Fruit fly (Drosophila melanogaster): ENCODE measurements around the gene CG14692.
A peak's percentile ranks its signal among the peaks of the same experiment; 100 is the strongest.

The CG14692 gene

dm6 chr3R:10826796-10827524 lies 23.2 kb upstream of the CG14692 start, which contains the start of gene Cad86C (continued):
- TF ChIP-seq CG15336 (GFP tag; IDR thresholded peaks at IDR 0.05) (peak; percentile 26; the same call in 1 of the 2 replicates), eg (GFP tag; IDR thresholded peaks at IDR 0.05) (peak; percentile 35; the same call in 2 of the 3 replicates), CG6792 (GFP tag; optimal IDR thresholded peaks at IDR 0.05) (no peak), CG10631 (GFP tag; optimal IDR thresholded peaks at IDR 0.05) (no peak), Smox (GFP tag; optimal IDR thresholded peaks at IDR 0.05) (no peak), CG8119 (GFP tag; IDR thresholded peaks at IDR 0.05) (peak; percentile 65; the same call in 2 of the 3 replicates), CG3032 (tag; optimal IDR thresholded peaks at IDR 0.05) (no peak), fd85E (GFP tag; optimal IDR thresholded peaks at IDR 0.05) (peak; percentile 64), CG1621 (tag; optimal IDR thresholded peaks at IDR 0.05) (peak; percentile 63), dac (GFP tag; optimal IDR thresholded peaks at IDR 0.05) (no peak), Hr4 (GFP tag; optimal IDR thresholded peaks at IDR 0.05) (no peak), CG34406 (GFP tag; optimal IDR thresholded peaks at IDR 0.05) (no peak), Eip93F (GFP tag; optimal IDR thresholded peaks at IDR 0.05) (no peak)

dm6 chr3R:10815032-10815431 lies 11.3 kb upstream of the CG14692 start, which contains the start of the genes CG14693 and TTLL15:
CG14693 (minus strand) TSS chr3R:10815047.
TTLL15 (plus strand) TSS chr3R:10815288.
- TF ChIP-seq Eip93F (GFP tag; optimal IDR thresholded peaks at IDR 0.05), result no peak
- TF ChIP-seq svp (GFP tag), result no peak
- TF ChIP-seq Sox14 (GFP tag; optimal IDR thresholded peaks at IDR 0.05), result no peak
- TF ChIP-seq CG6808 (GFP tag; optimal IDR thresholded peaks at IDR 0.05), result no peak
- TF ChIP-seq CG6276 (GFP tag; optimal IDR thresholded peaks at IDR 0.05), result no peak
- TF ChIP-seq Blimp-1 (GFP tag; optimal IDR thresholded peaks at IDR 0.05), result no peak
- no peak for TF ChIP-seq Met (GFP tag; optimal IDR thresholded peaks at IDR 0.05)
- no peak for TF ChIP-seq lz (GFP tag; optimal IDR thresholded peaks at IDR 0.05)
- no peak for TF ChIP-seq pdm3 (GFP tag; optimal IDR thresholded peaks at IDR 0.05)
- TF ChIP-seq CG11902 (GFP tag; optimal IDR thresholded peaks at IDR 0.05), result no peak

- TF ChIP-seq Sox14 (GFP tag; optimal IDR thresholded peaks at IDR 0.05) (no peak), Smox (GFP tag; optimal IDR thresholded peaks at IDR 0.05) (no peak), eg (GFP tag; IDR thresholded peaks at IDR 0.05) (no peak), CG15336 (GFP tag; IDR thresholded peaks at IDR 0.05) (no peak), Ets21C (GFP tag; optimal IDR thresholded peaks at IDR 0.05) (no peak), CG16779 (tag; optimal IDR thresholded peaks at IDR 0.05) (no peak), CG6163 (GFP tag; IDR thresholded peaks at IDR 0.05) (no peak), CG9139 (GFP tag; optimal IDR thresholded peaks at IDR 0.05) (no peak), CG8319 (GFP tag; optimal IDR thresholded peaks at IDR 0.05) (no peak), fd59A (GFP tag; optimal IDR thresholded peaks at IDR 0.05) (no peak), CG1621 (tag; optimal IDR thresholded peaks at IDR 0.05) (no peak), svp (GFP tag) (no peak), CG6854 (GFP tag; optimal IDR thresholded peaks at IDR 0.05) (no peak), pdm3 (GFP tag; optimal IDR thresholded peaks at IDR 0.05) (no peak), achi (GFP tag; optimal IDR thresholded peaks at IDR 0.05) (no peak), CG11294 (GFP tag; IDR thresholded peaks at IDR 0.05) (no peak), Lpt (GFP tag; optimal IDR thresholded peaks at IDR 0.05) (no peak), CG6808 (GFP tag; optimal IDR thresholded peaks at IDR 0.05) (no peak), Sox15 (GFP tag; optimal IDR thresholded peaks at IDR 0.05) (no peak)
Observed at dm6 chr3R:10792604-10793003, 11.2 kb downstream of the CG14692 start, which contains the start of gene CG14687. CG14687 (plus strand) TSS chr3R:10792904.

- no peak for TF ChIP-seq fd59A (GFP tag; optimal IDR thresholded peaks at IDR 0.05)
- no peak for TF ChIP-seq vri (GFP tag; optimal IDR thresholded peaks at IDR 0.05)
- no peak for TF ChIP-seq CG34406 (GFP tag; optimal IDR thresholded peaks at IDR 0.05)
- no peak for TF ChIP-seq CG1621 (tag; optimal IDR thresholded peaks at IDR 0.05)
- TF ChIP-seq CG6163 (GFP tag; IDR thresholded peaks at IDR 0.05), result no peak
- peak; percentile 53 for TF ChIP-seq Hr39 (GFP tag; optimal IDR thresholded peaks at IDR 0.05)
- TF ChIP-seq pdm3 (GFP tag; optimal IDR thresholded peaks at IDR 0.05), result peak; percentile 20
- TF ChIP-seq acj6 (GFP tag; optimal IDR thresholded peaks at IDR 0.05), result no peak
- no peak for TF ChIP-seq CG4318 (GFP tag; optimal IDR thresholded peaks at IDR 0.05)
- TF ChIP-seq lz (GFP tag; optimal IDR thresholded peaks at IDR 0.05), result peak; percentile 53
- TF ChIP-seq CG10631 (GFP tag; optimal IDR thresholded peaks at IDR 0.05), result peak; percentile 50
- TF ChIP-seq topi (GFP tag; optimal IDR thresholded peaks at IDR 0.05), result peak; percentile 49
- TF ChIP-seq fd85E (GFP tag; optimal IDR thresholded peaks at IDR 0.05), result no peak
- no peak for TF ChIP-seq eg (GFP tag; IDR thresholded peaks at IDR 0.05)
- no peak for TF ChIP-seq CG7368 (GFP tag; optimal IDR thresholded peaks at IDR 0.05)
- no peak for TF ChIP-seq spab (GFP tag; optimal IDR thresholded peaks at IDR 0.05)
- TF ChIP-seq CG31627 (GFP tag; optimal IDR thresholded peaks at IDR 0.05), result peak; percentile 60
- peak; percentile 48 for TF ChIP-seq CG3032 (tag; optimal IDR thresholded peaks at IDR 0.05)
- TF ChIP-seq cyc (GFP tag; optimal IDR thresholded peaks at IDR 0.05), result peak; percentile 46
- peak; percentile 72 for TF ChIP-seq Sox14 (GFP tag; optimal IDR thresholded peaks at IDR 0.05)
- TF ChIP-seq esn (GFP tag; optimal IDR thresholded peaks at IDR 0.05), result peak; percentile 58
- TF ChIP-seq CG8632 (GFP tag; optimal IDR thresholded peaks at IDR 0.05), result peak; percentile 14
- peak; percentile 40 for TF ChIP-seq Ets21C (GFP tag; optimal IDR thresholded peaks at IDR 0.05)
Observed at dm6 chr3R:10788186-10788585, 15.6 kb downstream of the CG14692 start, which contains the start of the genes Art1 and Mcm5. Art1 (minus strand) TSS chr3R:10788226. Mcm5 (plus strand) TSS chr3R:10788524.

Data from whole organism, prepupa.